In genomic region chr3L:17971067-17971772, dm6 we compare ENCODE assay signal across 1 fruit fly cellular context.
TF ChIP-seq lines count a peak whose summit lies in the region.

No protein-coding gene starts in this region.

TF ChIP-seq in whole organism, embryonic, 481 proteins besides CTCF, POLR2A, EP300 and RAD21 (continued from another document and continues in another):
- no peak for TF ChIP-seq crc (GFP tag; optimal IDR thresholded peaks at IDR 0.05; lab: Kevin White, UChicago)
- TF ChIP-seq Oli (tag; optimal IDR thresholded peaks at IDR 0.05; lab: Kevin White, UChicago) = no peak
- no peak for TF ChIP-seq H15 (GFP tag; IDR thresholded peaks at IDR 0.05; lab: Robert Waterston, UW)
- TF ChIP-seq HHEX (GFP tag; optimal IDR thresholded peaks at IDR 0.05; lab: Kevin White, UChicago) = no peak
- TF ChIP-seq CG8359 (GFP tag; optimal IDR thresholded peaks at IDR 0.05; lab: Kevin White, UChicago; ENCODE audit: borderline replicate concordance) = no peak
- peak; percentile 83 for TF ChIP-seq Sox102F (GFP tag; optimal IDR thresholded peaks at IDR 0.05; lab: Kevin White, UChicago)
- TF ChIP-seq Ets65A (GFP tag; lab: Kevin White, UChicago) = peak; percentile 3
- no peak for TF ChIP-seq Stat92E (GFP tag; optimal IDR thresholded peaks at IDR 0.05; lab: Kevin White, UChicago)
- TF ChIP-seq seq (GFP tag; IDR thresholded peaks at IDR 0.05; lab: Robert Waterston, UW) = peak; percentile 9; the same call in 1 of the 2 replicates
- TF ChIP-seq CG8924 (tag; optimal IDR thresholded peaks at IDR 0.05; lab: Kevin White, UChicago) = no peak
- TF ChIP-seq CG42726 (GFP tag; IDR thresholded peaks at IDR 0.05; lab: Robert Waterston, UW; ENCODE audit: partially characterized antibody) = peak; percentile 66
- no peak for TF ChIP-seq tin (GFP tag; optimal IDR thresholded peaks at IDR 0.05; lab: Kevin White, UChicago)
- TF ChIP-seq grau (tag; optimal IDR thresholded peaks at IDR 0.05; lab: Kevin White, UChicago) = peak; percentile 8
- no peak for TF ChIP-seq toy (GFP tag; IDR thresholded peaks at IDR 0.05; lab: Robert Waterston, UW)
- TF ChIP-seq CG5180 (GFP tag; optimal IDR thresholded peaks at IDR 0.05; lab: Kevin White, UChicago) = peak; percentile 80
- TF ChIP-seq sim (GFP tag; IDR thresholded peaks at IDR 0.05; lab: Robert Waterston, UW) = no peak
- peak; percentile 44 for TF ChIP-seq lbe (GFP tag; optimal IDR thresholded peaks at IDR 0.05; lab: Kevin White, UChicago)
- TF ChIP-seq CG2875 (GFP tag; optimal IDR thresholded peaks at IDR 0.05; lab: Kevin White, UChicago) = no peak
- TF ChIP-seq Hand (GFP tag; optimal IDR thresholded peaks at IDR 0.05; lab: Kevin White, UChicago) = peak; percentile 37
- no peak for TF ChIP-seq pnt (GFP tag; optimal IDR thresholded peaks at IDR 0.05; lab: Kevin White, UChicago)
- TF ChIP-seq Hr51 (GFP tag; optimal IDR thresholded peaks at IDR 0.05; lab: Kevin White, UChicago) = peak in 1 of 2 experiments; percentile 34
- TF ChIP-seq CG12299 (tag; optimal IDR thresholded peaks at IDR 0.05; lab: Kevin White, UChicago) = no peak
- no peak for TF ChIP-seq tx (GFP tag; optimal IDR thresholded peaks at IDR 0.05; lab: Kevin White, UChicago)
- no peak for TF ChIP-seq CG6272 (GFP tag; IDR thresholded peaks at IDR 0.05; lab: Robert Waterston, UW)
- peak; percentile 27 for TF ChIP-seq CG12659 (GFP tag; optimal IDR thresholded peaks at IDR 0.05; lab: Kevin White, UChicago)
- no peak for TF ChIP-seq CG1792 (GFP tag; optimal IDR thresholded peaks at IDR 0.05; lab: Kevin White, UChicago)
- no peak for TF ChIP-seq ERR (GFP tag; optimal IDR thresholded peaks at IDR 0.05; lab: Kevin White, UChicago)
- no peak for TF ChIP-seq CG10366 (GFP tag; IDR thresholded peaks at IDR 0.05; lab: Robert Waterston, UW)
- peak; percentile 6 for TF ChIP-seq CG15601 (tag; optimal IDR thresholded peaks at IDR 0.05; lab: Kevin White, UChicago)
- TF ChIP-seq CG13123 (GFP tag; optimal IDR thresholded peaks at IDR 0.05; lab: Kevin White, UChicago) = no peak
- TF ChIP-seq Hr78 (GFP tag; optimal IDR thresholded peaks at IDR 0.05; lab: Kevin White, UChicago) = peak in 1 of 2 experiments; percentile 75
- TF ChIP-seq lab (GFP tag; optimal IDR thresholded peaks at IDR 0.05; lab: Kevin White, UChicago) = peak; percentile 68
- TF ChIP-seq CG6813 (GFP tag; optimal IDR thresholded peaks at IDR 0.05; lab: Kevin White, UChicago) = peak; percentile 4
- no peak for TF ChIP-seq CG10321 (GFP tag; IDR thresholded peaks at IDR 0.05; lab: Robert Waterston, UW)
- TF ChIP-seq CG8290 (GFP tag; optimal IDR thresholded peaks at IDR 0.05; lab: Kevin White, UChicago) = no peak
- peak in 1 of 2 experiments; percentile 88 for TF ChIP-seq CG8290 (tag; optimal IDR thresholded peaks at IDR 0.05; lab: Kevin White, UChicago)
- no peak for TF ChIP-seq CG33557 (GFP tag; optimal IDR thresholded peaks at IDR 0.05; lab: Kevin White, UChicago)
- peak; percentile 99 for TF ChIP-seq grn (GFP tag; optimal IDR thresholded peaks at IDR 0.05; lab: Kevin White, UChicago)
- TF ChIP-seq CG7928 (GFP tag; optimal IDR thresholded peaks at IDR 0.05; lab: Kevin White, UChicago) = no peak
- TF ChIP-seq Poxn (GFP tag; IDR thresholded peaks at IDR 0.05; lab: Robert Waterston, UW) = no peak
- peak; percentile 100 for TF ChIP-seq crol (GFP tag; IDR thresholded peaks at IDR 0.05; lab: Robert Waterston, UW)
- no peak for TF ChIP-seq Hey (tag; optimal IDR thresholded peaks at IDR 0.05; lab: Kevin White, UChicago)
- TF ChIP-seq HLH3B (GFP tag; IDR thresholded peaks at IDR 0.05; lab: Robert Waterston, UW) = no peak
- TF ChIP-seq HLHmδ (GFP tag; optimal IDR thresholded peaks at IDR 0.05; lab: Kevin White, UChicago) = peak; percentile 75
- peak; percentile 98 for TF ChIP-seq chinmo (GFP tag; IDR thresholded peaks at IDR 0.05; lab: Robert Waterston, UW; ENCODE audit: partially characterized antibody)
- no peak for TF ChIP-seq lov (optimal IDR thresholded peaks at IDR 0.05; lab: Kevin White, UChicago)
- 0 out of 3 replicates have a peak, but pooled peaks have one; percentile 54 for TF ChIP-seq lov (GFP tag; IDR thresholded peaks at IDR 0.05; lab: Robert Waterston, UW)
- TF ChIP-seq CG14965 (GFP tag; optimal IDR thresholded peaks at IDR 0.05; lab: Kevin White, UChicago; ENCODE audit: borderline replicate concordance) = no peak
- peak; percentile 31; the same call in 1 of the 2 replicates for TF ChIP-seq amos (GFP tag; IDR thresholded peaks at IDR 0.05; lab: Robert Waterston, UW; ENCODE audit: partially characterized antibody)
- no peak for TF ChIP-seq pzg (GFP tag; optimal IDR thresholded peaks at IDR 0.05; lab: Kevin White, UChicago)
- peak; percentile 99 for TF ChIP-seq Adf1 (GFP tag; IDR thresholded peaks at IDR 0.05; lab: Robert Waterston, UW)
- peak; percentile 46 for TF ChIP-seq nau (GFP tag; optimal IDR thresholded peaks at IDR 0.05; lab: Kevin White, UChicago)
- TF ChIP-seq zen2 (GFP tag; IDR thresholded peaks at IDR 0.05; lab: Robert Waterston, UW; ENCODE audit: partially characterized antibody) = peak; percentile 53; the same call in 2 of the 3 replicates
- TF ChIP-seq Hmx (GFP tag; optimal IDR thresholded peaks at IDR 0.05; lab: Kevin White, UChicago) = no peak
- TF ChIP-seq CG12104 (GFP tag; optimal IDR thresholded peaks at IDR 0.05; lab: Kevin White, UChicago) = no peak
- no peak for TF ChIP-seq fru (optimal IDR thresholded peaks at IDR 0.05; lab: Kevin White, UChicago)
- no peak for TF ChIP-seq CG10654 (GFP tag; optimal IDR thresholded peaks at IDR 0.05; lab: Kevin White, UChicago)
- TF ChIP-seq Mes4 (GFP tag; optimal IDR thresholded peaks at IDR 0.05; lab: Kevin White, UChicago) = no peak
- peak; percentile 68; the same call in 1 of the 2 replicates for TF ChIP-seq chm (GFP tag; IDR thresholded peaks at IDR 0.05; lab: Robert Waterston, UW)
- no peak for TF ChIP-seq Vsx1 (GFP tag; optimal IDR thresholded peaks at IDR 0.05; lab: Kevin White, UChicago)
- TF ChIP-seq Ets97D (GFP tag; optimal IDR thresholded peaks at IDR 0.05; lab: Kevin White, UChicago) = no peak
- no peak for TF ChIP-seq luna (GFP tag; optimal IDR thresholded peaks at IDR 0.05; lab: Kevin White, UChicago)
- no peak for TF ChIP-seq CG9876 (GFP tag; optimal IDR thresholded peaks at IDR 0.05; lab: Kevin White, UChicago)
- no peak for TF ChIP-seq dmrt11E (tag; optimal IDR thresholded peaks at IDR 0.05; lab: Kevin White, UChicago)
- peak; percentile 59; the same call in 2 of the 3 replicates for TF ChIP-seq Dbx (GFP tag; IDR thresholded peaks at IDR 0.05; lab: Robert Waterston, UW)
- no peak for TF ChIP-seq dm (GFP tag; optimal IDR thresholded peaks at IDR 0.05; lab: Kevin White, UChicago)
- TF ChIP-seq exex (tag; optimal IDR thresholded peaks at IDR 0.05; lab: Kevin White, UChicago) = peak; percentile 9
- TF ChIP-seq CG9609 (GFP tag; optimal IDR thresholded peaks at IDR 0.05; lab: Kevin White, UChicago) = no peak
- peak; percentile 11 for TF ChIP-seq Meics (GFP tag; optimal IDR thresholded peaks at IDR 0.05; lab: Kevin White, UChicago)
- TF ChIP-seq Antp (GFP tag; optimal IDR thresholded peaks at IDR 0.05; lab: Kevin White, UChicago) = no peak
- 0 out of 2 replicates have a peak, but pooled peaks have one; percentile 29 for TF ChIP-seq Atf6 (GFP tag; IDR thresholded peaks at IDR 0.05; lab: Robert Waterston, UW)
- no peak for TF ChIP-seq cato (GFP tag; optimal IDR thresholded peaks at IDR 0.05; lab: Kevin White, UChicago; ENCODE audit: borderline replicate concordance)
- TF ChIP-seq CG34224 (GFP tag; IDR thresholded peaks at IDR 0.05; lab: Robert Waterston, UW; ENCODE audit: partially characterized antibody) = peak; percentile 60; the same call in 2 of the 3 replicates
- TF ChIP-seq Gug (GFP tag; IDR thresholded peaks at IDR 0.05; lab: Robert Waterston, UW) = 0 out of 4 replicates have a peak, but pooled peaks have one; percentile 5
- TF ChIP-seq eyg (GFP tag; optimal IDR thresholded peaks at IDR 0.05; lab: Kevin White, UChicago) = no peak
- no peak for TF ChIP-seq BEAF-32 (GFP tag; optimal IDR thresholded peaks at IDR 0.05; lab: Kevin White, UChicago)
- TF ChIP-seq CG7372 (GFP tag; IDR thresholded peaks at IDR 0.05; lab: Robert Waterston, UW) = 0 out of 2 replicates have a peak, but pooled peaks have one; percentile 6
- TF ChIP-seq row (GFP tag; IDR thresholded peaks at IDR 0.05; lab: Robert Waterston, UW) = no peak; the same call in 2 of the 3 replicates
- TF ChIP-seq pfk (GFP tag; optimal IDR thresholded peaks at IDR 0.05; lab: Kevin White, UChicago) = peak; percentile 43
- TF ChIP-seq Fer2 (tag; optimal IDR thresholded peaks at IDR 0.05; lab: Kevin White, UChicago) = no peak
- TF ChIP-seq CG33213 (GFP tag; optimal IDR thresholded peaks at IDR 0.05; lab: Kevin White, UChicago) = no peak
- TF ChIP-seq CG31441 (GFP tag; IDR thresholded peaks at IDR 0.05; lab: Robert Waterston, UW) = no peak
- peak; percentile 70; the same call in 2 of the 3 replicates for TF ChIP-seq CG34422 (GFP tag; IDR thresholded peaks at IDR 0.05; lab: Robert Waterston, UW)
- no peak for TF ChIP-seq CG11398 (GFP tag; optimal IDR thresholded peaks at IDR 0.05; lab: Kevin White, UChicago)
- peak; percentile 83 for TF ChIP-seq CG4360 (GFP tag; IDR thresholded peaks at IDR 0.05; lab: Robert Waterston, UW)
- TF ChIP-seq MESR4 (GFP tag; optimal IDR thresholded peaks at IDR 0.05; lab: Kevin White, UChicago) = no peak
- no peak for TF ChIP-seq lilli (GFP tag; optimal IDR thresholded peaks at IDR 0.05; lab: Kevin White, UChicago)
- TF ChIP-seq fd102C (GFP tag; optimal IDR thresholded peaks at IDR 0.05; lab: Kevin White, UChicago) = no peak
- no peak for TF ChIP-seq Bteb2 (GFP tag; optimal IDR thresholded peaks at IDR 0.05; lab: Kevin White, UChicago)
- TF ChIP-seq CG13296 (GFP tag; optimal IDR thresholded peaks at IDR 0.05; lab: Kevin White, UChicago) = peak; percentile 56
- no peak for TF ChIP-seq tll (GFP tag; optimal IDR thresholded peaks at IDR 0.05; lab: Kevin White, UChicago)
- peak; percentile 54 for TF ChIP-seq caup (GFP tag; optimal IDR thresholded peaks at IDR 0.05; lab: Kevin White, UChicago; ENCODE audit: severe bottlenecking)
- peak; percentile 26 for TF ChIP-seq Fer3 (tag; optimal IDR thresholded peaks at IDR 0.05; lab: Kevin White, UChicago)
- TF ChIP-seq sob (GFP tag; IDR thresholded peaks at IDR 0.05; lab: Robert Waterston, UW) = peak; percentile 24; the same call in 1 of the 2 replicates
- no peak for TF ChIP-seq NK7.1 (GFP tag; optimal IDR thresholded peaks at IDR 0.05; lab: Kevin White, UChicago)
- TF ChIP-seq yki (optimal IDR thresholded peaks at IDR 0.05; lab: Kevin White, UChicago) = no peak
- no peak for TF ChIP-seq Side (GFP tag; optimal IDR thresholded peaks at IDR 0.05; lab: Kevin White, UChicago)
- TF ChIP-seq CG7357 (GFP tag; IDR thresholded peaks at IDR 0.05; lab: Robert Waterston, UW) = no peak
- no peak for TF ChIP-seq CG5245 (GFP tag; optimal IDR thresholded peaks at IDR 0.05; lab: Kevin White, UChicago)
- TF ChIP-seq abd-A (tag; optimal IDR thresholded peaks at IDR 0.05; lab: Kevin White, UChicago) = peak; percentile 95
- TF ChIP-seq Blimp-1 (GFP tag; optimal IDR thresholded peaks at IDR 0.05; lab: Kevin White, UChicago) = peak; percentile 94
- no peak for TF ChIP-seq gfzf (GFP tag; optimal IDR thresholded peaks at IDR 0.05; lab: Kevin White, UChicago)
- TF ChIP-seq inv (GFP tag; IDR thresholded peaks at IDR 0.05; lab: Robert Waterston, UW; ENCODE audit: partially characterized antibody) = peak; percentile 34
- TF ChIP-seq CG3281 (GFP tag; optimal IDR thresholded peaks at IDR 0.05; lab: Kevin White, UChicago) = peak; percentile 27
- TF ChIP-seq z (GFP tag; IDR thresholded peaks at IDR 0.05; lab: Robert Waterston, UW) = peak; percentile 53; the same call in 1 of the 3 replicates
- peak; percentile 26 for TF ChIP-seq salm (tag; optimal IDR thresholded peaks at IDR 0.05; lab: Kevin White, UChicago)
- TF ChIP-seq CG6765 (GFP tag; optimal IDR thresholded peaks at IDR 0.05; lab: Kevin White, UChicago) = peak; percentile 32
- peak; percentile 15 for TF ChIP-seq ewg (GFP tag; optimal IDR thresholded peaks at IDR 0.05; lab: Kevin White, UChicago)
- peak; percentile 66; the same call in 1 of the 2 replicates for TF ChIP-seq sens-2 (GFP tag; IDR thresholded peaks at IDR 0.05; lab: Robert Waterston, UW)
- TF ChIP-seq sqz (GFP tag; optimal IDR thresholded peaks at IDR 0.05; lab: Kevin White, UChicago) = peak; percentile 15
- TF ChIP-seq CG18262 (tag; optimal IDR thresholded peaks at IDR 0.05; lab: Kevin White, UChicago) = no peak
- TF ChIP-seq kni (GFP tag; optimal IDR thresholded peaks at IDR 0.05; lab: Kevin White, UChicago) = peak; percentile 85
- peak; percentile 63 for TF ChIP-seq CG32532 (GFP tag; IDR thresholded peaks at IDR 0.05; lab: Robert Waterston, UW)
- peak; percentile 40 for TF ChIP-seq CG17385 (GFP tag; optimal IDR thresholded peaks at IDR 0.05; lab: Kevin White, UChicago)
- TF ChIP-seq oc (tag; optimal IDR thresholded peaks at IDR 0.05; lab: Kevin White, UChicago) = peak; percentile 19
- TF ChIP-seq pho (GFP tag; optimal IDR thresholded peaks at IDR 0.05; lab: Kevin White, UChicago) = no peak
- TF ChIP-seq CG14667 (GFP tag; IDR thresholded peaks at IDR 0.05; lab: Robert Waterston, UW) = no peak
- TF ChIP-seq BtbVII (GFP tag; optimal IDR thresholded peaks at IDR 0.05; lab: Kevin White, UChicago) = peak; percentile 59
- no peak for TF ChIP-seq ken (GFP tag; IDR thresholded peaks at IDR 0.05; lab: Robert Waterston, UW)
- TF ChIP-seq CG10147 (GFP tag; optimal IDR thresholded peaks at IDR 0.05; lab: Kevin White, UChicago) = peak; percentile 20
- TF ChIP-seq HmgZ (tag; optimal IDR thresholded peaks at IDR 0.05; lab: Kevin White, UChicago) = peak; percentile 72
- TF ChIP-seq tio (GFP tag; optimal IDR thresholded peaks at IDR 0.05; lab: Kevin White, UChicago) = no peak
- no peak for TF ChIP-seq Lim3 (GFP tag; IDR thresholded peaks at IDR 0.05; lab: Robert Waterston, UW)
- TF ChIP-seq CG15514 (GFP tag; optimal IDR thresholded peaks at IDR 0.05; lab: Kevin White, UChicago) = peak; percentile 44
- TF ChIP-seq CG31388 (GFP tag; optimal IDR thresholded peaks at IDR 0.05; lab: Kevin White, UChicago) = no peak
- TF ChIP-seq dan (GFP tag; IDR thresholded peaks at IDR 0.05; lab: Robert Waterston, UW) = no peak
- TF ChIP-seq Hr39 (optimal IDR thresholded peaks at IDR 0.05; lab: Kevin White, UChicago) = no peak
- no peak for TF ChIP-seq sisA (GFP tag; IDR thresholded peaks at IDR 0.05; lab: Robert Waterston, UW)
- no peak for TF ChIP-seq CG3065 (GFP tag; optimal IDR thresholded peaks at IDR 0.05; lab: Kevin White, UChicago)
- TF ChIP-seq scrt (GFP tag; optimal IDR thresholded peaks at IDR 0.05; lab: Kevin White, UChicago) = peak; percentile 41
- TF ChIP-seq Opbp (GFP tag; IDR thresholded peaks at IDR 0.05; lab: Robert Waterston, UW; ENCODE audit: partially characterized antibody) = peak; percentile 44; the same call in 1 of the 3 replicates
- no peak for TF ChIP-seq CG4404 (GFP tag; IDR thresholded peaks at IDR 0.05; lab: Robert Waterston, UW)
